Fruit fly (Drosophila melanogaster) whole organism, embryonic: Measurements from ENCODE around the gene eys.
A peak's percentile ranks its signal among the peaks of the same experiment; 100 is the strongest.

Experiments
- Aef1 ChIP-seq: fragments of 200-800 bp; sonication (Bioruptor generic); IDR thresholded peaks from 3 replicates; pipeline ENCODE4 v1.3.6; 2022; ENCODE audit warnings: missing biosample characterization, missing genetic modification characterization
- CG10979 ChIP-seq: fragments of 200-800 bp; sonication (Bioruptor generic); optimal IDR thresholded peaks from 2 replicates; lab custom pipeline; 2018; ENCODE audit warnings: missing biosample characterization, mild to moderate bottlenecking, missing genetic modification characterization, moderate library complexity
- CG11696 ChIP-seq: fragments of 200-800 bp; sonication (Bioruptor generic); IDR thresholded peaks from 2 replicates; pipeline ENCODE4 v1.3.6; 2022; ENCODE audit warnings: missing biosample characterization, missing genetic modification characterization
- CG13424 ChIP-seq: fragments of 200-800 bp; sonication (Bioruptor generic); optimal IDR thresholded peaks from 2 replicates; lab custom pipeline; 2019; ENCODE audit warnings: missing biosample characterization, mild to moderate bottlenecking, missing genetic modification characterization, moderate library complexity
- CG14014 ChIP-seq: fragments of 200-800 bp; sonication (Bioruptor generic); IDR thresholded peaks from 2 replicates; pipeline ENCODE4 v1.3.6; 2022; ENCODE audit warnings: missing biosample characterization, missing genetic modification characterization
- CG14860 ChIP-seq: fragments of 200-800 bp; sonication (Bioruptor generic); IDR thresholded peaks from 3 replicates; pipeline ENCODE4 v1.3.6; 2022; ENCODE audit warnings: missing biosample characterization, missing genetic modification characterization; ENCODE audit not compliant: partially characterized antibody
- CG14965 ChIP-seq: fragments of 200-800 bp; sonication (Bioruptor generic); optimal IDR thresholded peaks from 2 replicates; lab custom pipeline; 2016; ENCODE audit warnings: missing biosample characterization, missing genetic modification characterization, borderline replicate concordance
- CG15073 ChIP-seq: fragments of 200-800 bp; sonication (Bioruptor generic); optimal IDR thresholded peaks from 2 replicates; lab custom pipeline; 2016; ENCODE audit warnings: missing biosample characterization, missing genetic modification characterization
- CG17802 ChIP-seq: fragments of 200-800 bp; sonication (Bioruptor generic); optimal IDR thresholded peaks from 2 replicates; lab custom pipeline; 2018; ENCODE audit warnings: missing biosample characterization, mild to moderate bottlenecking, missing genetic modification characterization, moderate library complexity
- CG17829 ChIP-seq: fragments of 200-800 bp; optimal IDR thresholded peaks from 2 replicates; lab custom pipeline; 2019; ENCODE audit warnings: missing biosample characterization, mild to moderate bottlenecking, missing genetic modification characterization, moderate library complexity
- CG18599 ChIP-seq: fragments of 200-800 bp; sonication (Bioruptor generic); optimal IDR thresholded peaks from 3 replicates; lab custom pipeline; 2017; ENCODE audit warnings: missing biosample characterization, missing genetic modification characterization, mild to moderate bottlenecking, moderate library complexity, missing genetic modification reagents
- CG2678 ChIP-seq: fragments of 200-800 bp; sonication (Bioruptor generic); optimal IDR thresholded peaks from 3 replicates; lab custom pipeline; 2019; ENCODE audit warnings: missing biosample characterization, mild to moderate bottlenecking, missing genetic modification characterization, moderate library complexity
- CG4707 ChIP-seq: fragments of 200-800 bp; sonication (Bioruptor generic); optimal IDR thresholded peaks from 2 replicates; lab custom pipeline; 2018; ENCODE audit warnings: missing biosample characterization, mild to moderate bottlenecking, missing genetic modification characterization, moderate library complexity
- CG7928 ChIP-seq: fragments of 200-800 bp; sonication (Bioruptor generic); optimal IDR thresholded peaks from 2 replicates; lab custom pipeline; 2017; ENCODE audit warnings: missing biosample characterization, mild to moderate bottlenecking, missing genetic modification characterization
- CG9727 ChIP-seq: fragments of 200-800 bp; sonication (Bioruptor generic); optimal IDR thresholded peaks from 3 replicates; lab custom pipeline; 2017; ENCODE audit warnings: missing biosample characterization, mild to moderate bottlenecking, missing genetic modification characterization
- CHES-1-like ChIP-seq: fragments of 200-800 bp; sonication (Bioruptor generic); optimal IDR thresholded peaks from 2 replicates; lab custom pipeline; 2016; ENCODE audit warnings: missing biosample characterization, missing genetic modification characterization
- CoRest ChIP-seq: fragments of 200-800 bp; sonication (Bioruptor generic); optimal IDR thresholded peaks from 3 replicates; lab custom pipeline; 2018; ENCODE audit warnings: missing biosample characterization, mild to moderate bottlenecking, missing genetic modification characterization, moderate library complexity
- Dip2 ChIP-seq: fragments of 200-800 bp; sonication (Bioruptor generic); IDR thresholded peaks from 2 replicates; pipeline ENCODE4 v1.3.6; 2022; ENCODE audit warnings: missing biosample characterization, missing genetic modification characterization
- Fer2 ChIP-seq: fragments of 200-800 bp; sonication (Bioruptor generic); optimal IDR thresholded peaks from 2 replicates; lab custom pipeline; 2018; ENCODE audit warnings: missing biosample characterization, mild to moderate bottlenecking, missing genetic modification characterization, moderate library complexity
- HLHmδ ChIP-seq: fragments of 200-800 bp; sonication (Bioruptor generic); optimal IDR thresholded peaks from 2 replicates; lab custom pipeline; 2018; ENCODE audit warnings: missing biosample characterization, mild to moderate bottlenecking, missing genetic modification characterization, moderate library complexity
- Neu2 ChIP-seq: fragments of 200-800 bp; sonication (Bioruptor generic); optimal IDR thresholded peaks from 3 replicates; lab custom pipeline; 2016; ENCODE audit warnings: missing biosample characterization, missing genetic modification characterization, borderline replicate concordance
- NfI ChIP-seq: fragments of 200-800 bp; sonication (Bioruptor generic); optimal IDR thresholded peaks from 3 replicates; lab custom pipeline; 2018; ENCODE audit warnings: missing biosample characterization, mild to moderate bottlenecking, missing genetic modification characterization, moderate library complexity
- Oli ChIP-seq: fragments of 200-800 bp; sonication (Bioruptor generic); optimal IDR thresholded peaks from 2 replicates; lab custom pipeline; 2018; ENCODE audit warnings: missing biosample characterization, mild to moderate bottlenecking, missing genetic modification characterization, moderate library complexity
- Stat92E ChIP-seq, 3 experiments: fragments of >200 bp in 2 of 3; fragments of 200-800 bp in 1 of 3; sonication (Bioruptor generic) in 1 of 3; optimal IDR thresholded peaks; 2 replicates each; lab custom pipeline; 2017 to 2019; ENCODE audit warnings: missing biosample characterization in 3 of 3, missing genetic modification characterization in 3 of 3, mild to moderate bottlenecking in 1 of 3, moderate library complexity in 1 of 3
- Trl ChIP-seq, 3 experiments: fragments of >200 bp in 2 of 3; fragments of 200-800 bp in 1 of 3; sonication (Bioruptor generic) in 1 of 3; optimal IDR thresholded peaks; 2 replicates in 1 of 3; 3 replicates in 2 of 3; lab custom pipeline; 2016 to 2017; ENCODE audit warnings: missing biosample characterization in 1 of 3, missing genetic modification characterization in 1 of 3
- YL-1 ChIP-seq: fragments of 200-800 bp; sonication (Bioruptor generic); optimal IDR thresholded peaks from 3 replicates; lab custom pipeline; 2017; ENCODE audit warnings: missing biosample characterization, mild to moderate bottlenecking, missing genetic modification characterization
- al ChIP-seq: fragments of 200-800 bp; sonication (Bioruptor generic); IDR thresholded peaks from 2 replicates; pipeline ENCODE4 v1.3.6; 2022; ENCODE audit warnings: missing biosample characterization, missing genetic modification characterization
- az2 ChIP-seq: fragments of 200-800 bp; sonication (Bioruptor generic); optimal IDR thresholded peaks from 3 replicates; lab custom pipeline; 2016; ENCODE audit warnings: missing biosample characterization, missing genetic modification characterization
- bsh ChIP-seq, 2 experiments: fragments of 200-800 bp; sonication (Bioruptor generic); optimal IDR thresholded peaks; 2 replicates each; lab custom pipeline; 2017 to 2018; ENCODE audit warnings: mild to moderate bottlenecking in 2 of 2, missing biosample characterization in 2 of 2, missing genetic modification characterization in 2 of 2, moderate library complexity in 1 of 2
- chif ChIP-seq, 2 experiments: fragments of 200-800 bp; sonication (Bioruptor generic); optimal IDR thresholded peaks; 3 replicates each; lab custom pipeline; 2016; ENCODE audit warnings: missing biosample characterization in 2 of 2, missing genetic modification characterization in 2 of 2
- ci ChIP-seq: fragments of 200-800 bp; sonication (Bioruptor generic); IDR thresholded peaks from 3 replicates; pipeline ENCODE4 v1.3.6; 2022; ENCODE audit warnings: missing biosample characterization, missing genetic modification characterization
- dpn ChIP-seq, 2 experiments: fragments of 200-800 bp; sonication (Bioruptor generic); optimal IDR thresholded peaks; 3 replicates each; lab custom pipeline; 2016; ENCODE audit warnings: missing biosample characterization in 2 of 2, missing genetic modification characterization in 2 of 2
- emc ChIP-seq: fragments of 200-800 bp; sonication (Bioruptor generic); optimal IDR thresholded peaks from 2 replicates; lab custom pipeline; 2016; ENCODE audit warnings: missing biosample characterization, missing genetic modification characterization
- eve ChIP-seq, 2 experiments: fragments of >200 bp; optimal IDR thresholded peaks; 2 replicates each; lab custom pipeline; 2017; ENCODE audit warnings: missing biosample characterization in 2 of 2, missing genetic modification characterization in 2 of 2
- gcm2 ChIP-seq: fragments of 200-800 bp; sonication (Bioruptor generic); optimal IDR thresholded peaks from 2 replicates; lab custom pipeline; 2016; ENCODE audit warnings: missing biosample characterization, missing genetic modification characterization
- gem ChIP-seq: fragments of 200-800 bp; sonication (Bioruptor generic); optimal IDR thresholded peaks from 2 replicates; lab custom pipeline; 2019; ENCODE audit warnings: missing biosample characterization, mild to moderate bottlenecking, missing genetic modification characterization, moderate library complexity
- hkb ChIP-seq, 2 experiments: fragments of 200-800 bp in 1 of 2; fragments of >200 bp in 1 of 2; sonication (Bioruptor generic) in 1 of 2; IDR thresholded peaks in 1 of 2; optimal IDR thresholded peaks in 1 of 2; 2 replicates each; pipeline versions ENCODE4 v1.3.6 to Lab custom; 2017 to 2022; ENCODE audit warnings: missing biosample characterization in 1 of 2, missing genetic modification characterization in 1 of 2
- inv ChIP-seq: fragments of 200-800 bp; sonication (Bioruptor generic); IDR thresholded peaks from 2 replicates; pipeline ENCODE4 v1.3.6; 2022; ENCODE audit warnings: missing biosample characterization, missing genetic modification characterization; ENCODE audit not compliant: partially characterized antibody
- jigr1 ChIP-seq: fragments of 200-800 bp; sonication (Bioruptor generic); IDR thresholded peaks from 3 replicates; pipeline ENCODE4 v1.3.6; 2022; ENCODE audit warnings: missing biosample characterization, missing genetic modification characterization
- kni ChIP-seq: fragments of 200-800 bp; sonication (Bioruptor generic); optimal IDR thresholded peaks from 3 replicates; lab custom pipeline; 2017; ENCODE audit warnings: mild to moderate bottlenecking, missing biosample characterization, missing genetic modification reagents, missing genetic modification characterization
- knrl ChIP-seq: fragments of 200-800 bp; sonication (Bioruptor generic); IDR thresholded peaks from 3 replicates; pipeline ENCODE4 v1.3.6; 2022; ENCODE audit warnings: missing biosample characterization, missing genetic modification characterization; ENCODE audit not compliant: partially characterized antibody
- otp ChIP-seq: fragments of 200-800 bp; sonication (Bioruptor generic); IDR thresholded peaks from 3 replicates; pipeline ENCODE4, ENCODE4 v1.3.6; 2022; ENCODE audit warnings: missing biosample characterization, missing genetic modification characterization
- pan ChIP-seq, 4 experiments: fragments of >200 bp in 3 of 4; fragments of 200-800 bp in 1 of 4; sonication (Bioruptor generic) in 1 of 4; optimal IDR thresholded peaks in 3 of 4; IDR thresholded peaks in 1 of 4; 2 replicates each; pipeline versions ENCODE4 v1.3.6 to Lab custom; 2017 to 2022; ENCODE audit warnings: missing biosample characterization in 2 of 4, missing genetic modification characterization in 2 of 4, mixed read lengths in 1 of 4
- peb ChIP-seq: fragments of 200-800 bp; sonication (Bioruptor generic); IDR thresholded peaks from 2 replicates; pipeline ENCODE4 v1.3.6; 2022; ENCODE audit warnings: missing biosample characterization, missing genetic modification characterization
- repo ChIP-seq: fragments of 200-800 bp; sonication (Bioruptor generic); optimal IDR thresholded peaks from 2 replicates; lab custom pipeline; 2016; ENCODE audit warnings: missing biosample characterization, missing genetic modification characterization
- sim ChIP-seq: fragments of 200-800 bp; sonication (Bioruptor generic); IDR thresholded peaks from 2 replicates; pipeline ENCODE4 v1.3.6; 2022; ENCODE audit warnings: missing biosample characterization, missing genetic modification characterization
- sob ChIP-seq: fragments of 200-800 bp; sonication (Bioruptor generic); IDR thresholded peaks from 2 replicates; pipeline ENCODE4 v1.3.6; 2022; ENCODE audit warnings: missing biosample characterization, missing genetic modification characterization
- zf30C ChIP-seq: fragments of 200-800 bp; sonication (Bioruptor generic); optimal IDR thresholded peaks from 3 replicates; lab custom pipeline; 2018; ENCODE audit warnings: missing biosample characterization, mild to moderate bottlenecking, missing genetic modification characterization

Gene eys

DNA sequence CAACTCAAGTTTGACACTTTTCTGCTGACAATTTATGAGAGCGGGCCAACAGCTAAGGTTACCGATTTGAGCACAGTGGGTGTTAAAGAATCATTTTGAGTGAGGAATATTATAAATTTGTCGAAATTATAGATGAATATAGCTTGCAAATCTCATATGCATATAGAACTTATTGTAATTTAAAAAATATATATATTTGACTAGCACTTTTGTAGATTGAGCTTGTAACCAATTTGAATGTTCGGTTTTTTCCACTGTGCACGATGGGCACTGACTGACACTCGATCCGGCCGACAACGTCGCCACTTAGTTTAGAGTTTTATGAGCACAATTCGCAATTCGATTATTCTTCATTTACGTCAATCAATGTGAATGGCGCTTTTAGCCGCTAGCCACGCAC is 87.0 kb downstream of the eys start (continued):
- 0 out of 2 replicates have a peak, but pooled peaks have one; percentile 9 for TF ChIP-seq CG11696 (GFP tag; lab: Robert Waterston, UW)
- no peak for TF ChIP-seq YL-1 (GFP tag; lab: Kevin White, UChicago)
- TF ChIP-seq kni (GFP tag; lab: Kevin White, UChicago) = no peak
- TF ChIP-seq sim (GFP tag; lab: Robert Waterston, UW) = no peak
- TF ChIP-seq zf30C = no peak
- TF ChIP-seq CG17829 (tag; lab: Kevin White, UChicago) = no peak
- TF ChIP-seq al = no peak
- TF ChIP-seq CG10979 (tag; lab: Kevin White, UChicago) = peak; percentile 1
- TF ChIP-seq pan (optimal IDR thresholded peaks at IDR 0.05; lab: Kevin White, UChicago) = no peak
- TF ChIP-seq pan (GFP tag; optimal IDR thresholded peaks at IDR 0.05 in 1 of 2, IDR thresholded peaks at IDR 0.05 in 1 of 2) = peak in 1 of 2 experiments; percentile 5
- no peak for TF ChIP-seq jigr1 (GFP tag; lab: Robert Waterston, UW)
- no peak for TF ChIP-seq emc (GFP tag; lab: Kevin White, UChicago)
- peak; percentile 54 for TF ChIP-seq gem (tag; lab: Kevin White, UChicago)
- no peak for TF ChIP-seq CoRest (tag; lab: Kevin White, UChicago)
- no peak for TF ChIP-seq repo (GFP tag; lab: Kevin White, UChicago)
- peak; percentile 36 for TF ChIP-seq CG2678
- TF ChIP-seq Aef1 (GFP tag; lab: Robert Waterston, UW) = no peak
- TF ChIP-seq CG9727 (GFP tag; lab: Kevin White, UChicago) = no peak
- no peak for TF ChIP-seq CG18599 (GFP tag; lab: Kevin White, UChicago)
- TF ChIP-seq bsh (GFP tag; optimal IDR thresholded peaks at IDR 0.05; lab: Kevin White, UChicago) = peak in 1 of 2 experiments; percentile 36
- TF ChIP-seq Neu2 (GFP tag; lab: Kevin White, UChicago) = no peak
- no peak for TF ChIP-seq CG15073 (GFP tag; lab: Kevin White, UChicago)
- no peak for TF ChIP-seq dpn (GFP tag; optimal IDR thresholded peaks at IDR 0.05; lab: Kevin White, UChicago)
- no peak for TF ChIP-seq ci (GFP tag; lab: Robert Waterston, UW)
- no peak for TF ChIP-seq gcm2 (GFP tag; lab: Kevin White, UChicago)
- TF ChIP-seq NfI = no peak
- TF ChIP-seq CG14965 (GFP tag; lab: Kevin White, UChicago) = no peak
- TF ChIP-seq CG14860 = no peak
- no peak for TF ChIP-seq knrl
- no peak for TF ChIP-seq inv (GFP tag; lab: Robert Waterston, UW)
- no peak for TF ChIP-seq CG4707 (GFP tag; lab: Kevin White, UChicago)
- no peak for TF ChIP-seq eve (GFP tag; optimal IDR thresholded peaks at IDR 0.05; lab: Kevin White, UChicago)
- no peak for TF ChIP-seq Fer2 (tag; lab: Kevin White, UChicago)
- no peak for TF ChIP-seq CG7928
- TF ChIP-seq sob (GFP tag; lab: Robert Waterston, UW) = 0 out of 2 replicates have a peak, but pooled peaks have one; percentile 22
- no peak for TF ChIP-seq CG14014
- TF ChIP-seq az2 (GFP tag; lab: Kevin White, UChicago) = no peak
- TF ChIP-seq Trl (optimal IDR thresholded peaks at IDR 0.05; lab: Kevin White, UChicago) = no peak
- TF ChIP-seq Trl (GFP tag; optimal IDR thresholded peaks at IDR 0.05; lab: Kevin White, UChicago) = no peak
- no peak for TF ChIP-seq Dip2 (GFP tag; lab: Robert Waterston, UW)
- TF ChIP-seq Oli = peak; percentile 24
- no peak for TF ChIP-seq CG17802 (tag; lab: Kevin White, UChicago)
- TF ChIP-seq peb (GFP tag; lab: Robert Waterston, UW) = no peak; the same call in 1 of the 2 replicates
- no peak for TF ChIP-seq otp (GFP tag; lab: Robert Waterston, UW)
- no peak for TF ChIP-seq hkb (optimal IDR thresholded peaks at IDR 0.05; lab: Kevin White, UChicago)
- TF ChIP-seq hkb (GFP tag; IDR thresholded peaks at IDR 0.05; lab: Robert Waterston, UW) = no peak
- no peak for TF ChIP-seq CHES-1-like (GFP tag; lab: Kevin White, UChicago)
- no peak for TF ChIP-seq HLHmδ (GFP tag; lab: Kevin White, UChicago)
- no peak for TF ChIP-seq chif (GFP tag; optimal IDR thresholded peaks at IDR 0.05; lab: Kevin White, UChicago)
- TF ChIP-seq CG13424 (tag; lab: Kevin White, UChicago) = no peak
- no peak for TF ChIP-seq Stat92E (GFP tag; optimal IDR thresholded peaks at IDR 0.05; lab: Kevin White, UChicago)
